Worm (Caenorhabditis elegans) whole organism, L2 larva: Measurements from ENCODE around the gene Y42G9A.3.

Experiments
- C34F6.9 ChIP-seq: fragments of 150-350 bp; optimal IDR thresholded peaks from 2 replicates; lab custom pipeline; 2014; ENCODE audit warnings: missing biosample characterization, missing genetic modification characterization
- F13H6.1 ChIP-seq: sonication (generic microtip); optimal IDR thresholded peaks from 2 replicates; lab custom pipeline; 2016; ENCODE audit warnings: missing genetic modification characterization, missing compliant biosample characterization
- R02D3.7 ChIP-seq: fragments of 150-350 bp; optimal IDR thresholded peaks from 2 replicates; lab custom pipeline; 2014; ENCODE audit warnings: missing biosample characterization, missing genetic modification characterization
- Y55F3AM.14 ChIP-seq: fragments of 200-800 bp; sonication (Bioruptor generic); optimal IDR thresholded peaks from 2 replicates; lab custom pipeline; 2018; ENCODE audit warnings: mild to moderate bottlenecking, missing genetic modification characterization, missing compliant biosample characterization
- ZK546.5 ChIP-seq: sonication (generic microtip); optimal IDR thresholded peaks from 2 replicates; lab custom pipeline; 2017; ENCODE audit warnings: missing biosample characterization, missing genetic modification characterization
- alr-1 ChIP-seq: fragments of 150-350 bp; optimal IDR thresholded peaks from 2 replicates; lab custom pipeline; 2014; ENCODE audit warnings: missing biosample characterization, missing genetic modification characterization
- aly-2 ChIP-seq: fragments of 150-350 bp; optimal IDR thresholded peaks from 2 replicates; lab custom pipeline; 2014; ENCODE audit warnings: missing biosample characterization, missing genetic modification characterization
- ama-1 ChIP-seq: fragments of 150-350 bp; optimal IDR thresholded peaks from 2 replicates; lab custom pipeline; 2018; ENCODE audit warnings: inconsistent platforms
- blmp-1 ChIP-seq: sonication (generic microtip); optimal IDR thresholded peaks from 2 replicates; lab custom pipeline; 2017; ENCODE audit warnings: missing genetic modification characterization, mild to moderate bottlenecking, missing compliant biosample characterization, antibody characterized with exemption, moderate library complexity; ENCODE audit not compliant: insufficient read depth
- ceh-16 ChIP-seq: fragments of 150-350 bp; optimal IDR thresholded peaks from 2 replicates; lab custom pipeline; 2014; ENCODE audit warnings: missing biosample characterization, missing genetic modification characterization
- ceh-82 ChIP-seq: fragments of 150-350 bp; optimal IDR thresholded peaks from 2 replicates; lab custom pipeline; 2014; ENCODE audit warnings: missing biosample characterization, missing genetic modification characterization
- crh-2 ChIP-seq: sonication (generic microtip); optimal IDR thresholded peaks from 2 replicates; lab custom pipeline; 2017; ENCODE audit warnings: missing biosample characterization, missing genetic modification characterization
- dmd-4 ChIP-seq: sonication (generic microtip); optimal IDR thresholded peaks from 2 replicates; lab custom pipeline; 2017; ENCODE audit warnings: missing biosample characterization, missing genetic modification characterization
- egl-27 ChIP-seq: sonication (generic microtip); optimal IDR thresholded peaks from 3 replicates; lab custom pipeline; 2017; ENCODE audit warnings: missing biosample characterization, missing genetic modification reagents, missing genetic modification characterization
- elt-1 ChIP-seq: fragments of 150-350 bp; optimal IDR thresholded peaks from 2 replicates; lab custom pipeline; 2014; ENCODE audit warnings: missing biosample characterization, missing genetic modification characterization
- elt-3 ChIP-seq: sonication (generic microtip); optimal IDR thresholded peaks from 2 replicates; lab custom pipeline; 2017; ENCODE audit warnings: missing biosample characterization, missing genetic modification characterization
- fos-1 ChIP-seq: fragments of 150-350 bp; optimal IDR thresholded peaks from 2 replicates; lab custom pipeline; 2014; ENCODE audit warnings: missing biosample characterization, missing genetic modification characterization
- gmeb-1 ChIP-seq: fragments of 150-350 bp; optimal IDR thresholded peaks from 2 replicates; lab custom pipeline; 2014; ENCODE audit warnings: missing biosample characterization, missing genetic modification characterization
- lin-11 ChIP-seq: fragments of 150-350 bp; sonication (generic microtip); optimal IDR thresholded peaks from 2 replicates; lab custom pipeline; 2014; ENCODE audit warnings: missing biosample characterization, missing genetic modification characterization, inconsistent platforms, mixed read lengths
- lin-13 ChIP-seq: fragments of 150-350 bp; optimal IDR thresholded peaks from 2 replicates; lab custom pipeline; 2014; ENCODE audit warnings: missing biosample characterization, missing genetic modification reagents, missing genetic modification characterization
- lin-39 ChIP-seq: fragments of 150-350 bp; optimal IDR thresholded peaks from 2 replicates; lab custom pipeline; 2014; ENCODE audit warnings: missing biosample characterization, missing genetic modification reagents, missing genetic modification characterization
- lsy-2 ChIP-seq, 2 experiments: fragments of 150-350 bp in 1 of 2; sonication (generic microtip) in 1 of 2; optimal IDR thresholded peaks; 2 replicates each; lab custom pipeline; 2014 to 2017; ENCODE audit warnings: missing biosample characterization in 2 of 2, missing genetic modification characterization in 2 of 2
- mab-5 ChIP-seq: fragments of 150-350 bp; optimal IDR thresholded peaks from 2 replicates; lab custom pipeline; 2014; ENCODE audit warnings: missing biosample characterization, missing genetic modification characterization
- mbf-1 ChIP-seq: sonication (generic microtip); optimal IDR thresholded peaks from 2 replicates; lab custom pipeline; 2017; ENCODE audit warnings: missing biosample characterization, missing genetic modification characterization
- mdl-1 ChIP-seq, 2 experiments: fragments of 150-350 bp in 1 of 2; sonication (generic microtip) in 1 of 2; optimal IDR thresholded peaks; 2 replicates each; lab custom pipeline; 2017; ENCODE audit warnings: missing biosample characterization in 2 of 2, missing genetic modification characterization in 2 of 2
- nhr-10 ChIP-seq: sonication (generic microtip); optimal IDR thresholded peaks from 2 replicates; lab custom pipeline; 2017; ENCODE audit warnings: missing biosample characterization, missing genetic modification characterization
- nhr-11 ChIP-seq: fragments of 150-350 bp; optimal IDR thresholded peaks from 2 replicates; lab custom pipeline; 2014; ENCODE audit warnings: missing biosample characterization, missing genetic modification characterization
- nhr-12 ChIP-seq: fragments of 150-350 bp; optimal IDR thresholded peaks from 2 replicates; lab custom pipeline; 2014; ENCODE audit warnings: missing biosample characterization, missing genetic modification characterization
- nhr-129 ChIP-seq: fragments of 150-350 bp; optimal IDR thresholded peaks from 2 replicates; lab custom pipeline; 2014; ENCODE audit warnings: missing biosample characterization, missing genetic modification characterization
- nhr-21 ChIP-seq: fragments of 150-350 bp; optimal IDR thresholded peaks from 2 replicates; lab custom pipeline; 2014; ENCODE audit warnings: missing biosample characterization, missing genetic modification characterization
- nhr-23 ChIP-seq: fragments of 150-350 bp; optimal IDR thresholded peaks from 2 replicates; lab custom pipeline; 2014; ENCODE audit warnings: missing biosample characterization, missing genetic modification reagents, missing genetic modification characterization
- nhr-237 ChIP-seq: fragments of 150-350 bp; optimal IDR thresholded peaks from 2 replicates; lab custom pipeline; 2014; ENCODE audit warnings: missing biosample characterization, missing genetic modification characterization
- nhr-25 ChIP-seq: fragments of 150-350 bp; sonication (generic microtip); optimal IDR thresholded peaks from 3 replicates; lab custom pipeline; 2014; ENCODE audit warnings: missing biosample characterization, missing genetic modification characterization
- nhr-6 ChIP-seq: fragments of 150-350 bp; optimal IDR thresholded peaks from 2 replicates; lab custom pipeline; 2014; ENCODE audit warnings: missing biosample characterization, missing genetic modification characterization
- nhr-77 ChIP-seq: fragments of 150-350 bp; optimal IDR thresholded peaks from 2 replicates; lab custom pipeline; 2014; ENCODE audit warnings: missing biosample characterization, missing genetic modification characterization
- peb-1 ChIP-seq: fragments of 150-350 bp; optimal IDR thresholded peaks from 2 replicates; lab custom pipeline; 2014; ENCODE audit warnings: missing biosample characterization, missing genetic modification characterization
- sem-4 ChIP-seq: fragments of 150-350 bp; optimal IDR thresholded peaks from 2 replicates; lab custom pipeline; 2014; ENCODE audit warnings: missing biosample characterization, missing genetic modification reagents, missing genetic modification characterization
- skn-1 ChIP-seq: sonication (generic microtip); optimal IDR thresholded peaks from 2 replicates; lab custom pipeline; 2017; ENCODE audit warnings: missing biosample characterization, missing genetic modification characterization
- sma-3 ChIP-seq: sonication (generic microtip); optimal IDR thresholded peaks from 2 replicates; lab custom pipeline; 2016; ENCODE audit warnings: missing genetic modification reagents, missing genetic modification characterization, missing compliant biosample characterization
- sma-9 ChIP-seq, 2 experiments: fragments of 150-350 bp in 1 of 2; sonication (generic microtip) in 1 of 2; optimal IDR thresholded peaks; 2 replicates each; lab custom pipeline; 2014 to 2016; ENCODE audit warnings: missing genetic modification characterization in 2 of 2, mild to moderate bottlenecking in 1 of 2, missing biosample characterization in 1 of 2, missing compliant biosample characterization in 1 of 2, missing genetic modification reagents in 1 of 2, moderate library complexity in 1 of 2
- snpc-4 ChIP-seq: fragments of 150-350 bp; optimal IDR thresholded peaks from 2 replicates; lab custom pipeline; 2014; ENCODE audit warnings: missing biosample characterization, missing genetic modification characterization
- unc-39 ChIP-seq: fragments of 150-350 bp; optimal IDR thresholded peaks from 2 replicates; lab custom pipeline; 2014; ENCODE audit warnings: missing biosample characterization, missing genetic modification characterization
- unc-55 ChIP-seq: fragments of 150-350 bp; sonication (generic microtip); optimal IDR thresholded peaks from 3 replicates; lab custom pipeline; 2014; ENCODE audit warnings: missing biosample characterization, missing genetic modification reagents, missing genetic modification characterization
- unc-62 ChIP-seq: fragments of 150-350 bp; optimal IDR thresholded peaks from 2 replicates; lab custom pipeline; 2014; ENCODE audit warnings: missing biosample characterization, missing genetic modification reagents, missing genetic modification characterization
- zag-1 ChIP-seq: fragments of 150-350 bp; optimal IDR thresholded peaks from 2 replicates; lab custom pipeline; 2014; ENCODE audit warnings: missing biosample characterization, missing genetic modification characterization
- ztf-1 ChIP-seq: fragments of 200-800 bp; sonication (Bioruptor generic); conservative IDR thresholded peaks from 2 replicates; pipeline ENCODE4 v1.3.6; 2022; ENCODE audit warnings: missing genetic modification characterization, missing compliant biosample characterization
- ztf-11 ChIP-seq: sonication (generic microtip); optimal IDR thresholded peaks from 2 replicates; lab custom pipeline; 2017; ENCODE audit warnings: missing biosample characterization, missing genetic modification characterization
- ztf-4 ChIP-seq: fragments of 150-350 bp; optimal IDR thresholded peaks from 2 replicates; lab custom pipeline; 2014; ENCODE audit warnings: missing biosample characterization, missing genetic modification characterization

The Y42G9A.3 gene

DNA sequence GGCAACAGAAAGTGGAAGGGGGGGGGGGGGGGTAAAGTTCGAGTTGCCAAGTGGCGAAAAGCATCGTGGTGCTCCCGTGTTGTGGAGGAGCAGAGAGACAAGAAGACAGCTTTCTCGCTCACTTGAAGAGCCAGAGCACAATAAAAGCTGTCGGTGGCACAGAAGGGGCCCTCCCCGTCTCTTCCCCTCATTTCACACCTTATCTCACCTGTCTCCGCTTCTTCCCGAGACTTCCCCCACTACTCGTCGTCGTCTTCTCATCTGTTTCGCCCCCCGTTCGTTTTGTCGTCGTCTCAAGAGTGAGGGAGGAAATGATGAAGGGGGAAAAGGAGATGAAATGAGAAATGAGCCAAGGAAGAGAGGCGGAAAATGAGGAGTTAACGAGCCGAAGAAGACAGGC, 7.6 kb upstream of the Y42G9A.3 start:
- TF ChIP-seq ceh-82 (no peak), elt-1 (tag; lab: Kevin White, UChicago) (no peak), gmeb-1 (tag; lab: Kevin White, UChicago) (no peak), ama-1 (lab: Kevin White, UChicago) (no peak), lin-39 (tag; lab: Kevin White, UChicago) (no peak), mdl-1 (tag; optimal IDR thresholded peaks at IDR 0.05; lab: Kevin White, UChicago) (no peak), peb-1 (no peak), mab-5 (tag; lab: Kevin White, UChicago) (no peak), elt-3 (no peak), nhr-129 (tag; lab: Kevin White, UChicago) (peak; percentile 23), nhr-25 (tag; lab: Kevin White, UChicago) (no peak), fos-1 (tag; lab: Kevin White, UChicago) (no peak), crh-2 (tag; lab: Kevin White, UChicago) (no peak), nhr-23 (no peak), nhr-21 (tag; lab: Kevin White, UChicago) (no peak), zag-1 (tag; lab: Kevin White, UChicago) (no peak), alr-1 (no peak), lin-13 (GFP tag; lab: Kevin White, UChicago) (peak; percentile 12), mbf-1 (no peak), sma-9 (GFP tag; optimal IDR thresholded peaks at IDR 0.05; lab: Kevin White, UChicago) (peak; percentile 13), sma-9 (tag; optimal IDR thresholded peaks at IDR 0.05; lab: Kevin White, UChicago) (no peak), sma-3 (GFP tag; lab: Kevin White, UChicago) (no peak), lsy-2 (tag; optimal IDR thresholded peaks at IDR 0.05; lab: Kevin White, UChicago) (peak in 1 of 2 experiments; percentile 18), ztf-11 (tag; lab: Kevin White, UChicago) (no peak), egl-27 (tag; lab: Kevin White, UChicago) (no peak), aly-2 (no peak), lin-11 (tag; lab: Kevin White, UChicago) (no peak), ZK546.5 (no peak), nhr-237 (tag; lab: Kevin White, UChicago) (no peak), dmd-4 (tag; lab: Kevin White, UChicago) (no peak), nhr-10 (tag; lab: Kevin White, UChicago) (no peak), C34F6.9 (tag; lab: Kevin White, UChicago) (peak; percentile 32), Y55F3AM.14 (no peak), ztf-1 (GFP tag; lab: Robert Waterston, UW) (no peak), nhr-11 (tag; lab: Kevin White, UChicago) (no peak), ztf-4 (tag; lab: Kevin White, UChicago) (no peak), nhr-77 (tag; lab: Kevin White, UChicago) (no peak), unc-62 (GFP tag; lab: Kevin White, UChicago) (no peak), ceh-16 (no peak), nhr-6 (tag; lab: Kevin White, UChicago) (no peak), F13H6.1 (tag; lab: Kevin White, UChicago) (peak; percentile 82), unc-55 (GFP tag; lab: Kevin White, UChicago) (peak; percentile 48), R02D3.7 (no peak), blmp-1 (tag; lab: Kevin White, UChicago) (no peak), sem-4 (no peak), nhr-12 (tag; lab: Kevin White, UChicago) (no peak), snpc-4 (tag; lab: Kevin White, UChicago) (no peak), unc-39 (no peak), skn-1 (tag; lab: Kevin White, UChicago) (no peak)
